Fruit fly (Drosophila melanogaster): Measurements from ENCODE around the gene CG14321.

dm6 chr3R:17707799-17708198 lies 25.6 kb upstream of the CG14321 start:
- TF ChIP-seq CG14655 (GFP tag; optimal IDR thresholded peaks at IDR 0.05) (no peak), D1 (tag; optimal IDR thresholded peaks at IDR 0.05) (no peak), Ets98B (GFP tag; IDR thresholded peaks at IDR 0.05) (no peak), EcR (GFP tag; optimal IDR thresholded peaks at IDR 0.05) (no peak), CG34367 (tag; optimal IDR thresholded peaks at IDR 0.05) (no peak), CG12605 (GFP tag; IDR thresholded peaks at IDR 0.05) (no peak)
